Worm (Caenorhabditis elegans) whole organism, L2 larva: ENCODE results near the gene C16C8.22.

ENCODE experiments used
- ztf-11 ChIP-seq: sonication (generic microtip); optimal IDR thresholded peaks from 2 replicates; lab custom pipeline; 2017; ENCODE audit warnings: missing biosample characterization, missing genetic modification characterization
- ztf-4 ChIP-seq: fragments of 150-350 bp; optimal IDR thresholded peaks from 2 replicates; lab custom pipeline; 2014; ENCODE audit warnings: missing biosample characterization, missing genetic modification characterization

ce11 chrII:3403535-3403934 is 39.5 kb downstream of the C16C8.22 start, which contains the start of gene nep-8:
- TF ChIP-seq ztf-4: no peak
- no peak for TF ChIP-seq ztf-11 (tag; lab: Kevin White, UChicago)
